Worm (Caenorhabditis elegans): ENCODE results near the gene W07G1.7.

Gene W07G1.7

ce11 chrII:13966242-13966641, at the start of gene W07G1.7:
Gene W07G1.7, minus strand, starts transcription at chrII:13966342.
- TF ChIP-seq unc-86 (tag; optimal IDR thresholded peaks at IDR 0.05): no peak
- no peak for TF ChIP-seq ceh-14 (tag; optimal IDR thresholded peaks at IDR 0.05)
- TF ChIP-seq hlh-13 (GFP tag; optimal IDR thresholded peaks at IDR 0.05): no peak
- no peak for TF ChIP-seq K09A11.1 (tag; optimal IDR thresholded peaks at IDR 0.05; ENCODE audit: insufficient read depth)
- TF ChIP-seq pros-1 (tag; optimal IDR thresholded peaks at IDR 0.05): no peak
- no peak for TF ChIP-seq ceh-2 (tag; optimal IDR thresholded peaks at IDR 0.05)
- no peak for TF ChIP-seq pha-4 (tag; optimal IDR thresholded peaks at IDR 0.05)
- no peak for TF ChIP-seq ztf-16 (tag; optimal IDR thresholded peaks at IDR 0.05)
- TF ChIP-seq hlh-8 (tag; optimal IDR thresholded peaks at IDR 0.05): no peak
- no peak for TF ChIP-seq hlh-6 (tag; optimal IDR thresholded peaks at IDR 0.05)
- no peak for TF ChIP-seq gmeb-2 (tag; optimal IDR thresholded peaks at IDR 0.05)
- no peak for TF ChIP-seq elt-4 (tag; optimal IDR thresholded peaks at IDR 0.05)
- no peak for TF ChIP-seq che-1 (tag; optimal IDR thresholded peaks at IDR 0.05)
- TF ChIP-seq fax-1 (tag; optimal IDR thresholded peaks at IDR 0.05): no peak
- TF ChIP-seq ceh-48 (tag; optimal IDR thresholded peaks at IDR 0.05): no peak
- TF ChIP-seq dmd-4 (tag; optimal IDR thresholded peaks at IDR 0.05; ENCODE audit: borderline replicate concordance): no peak

- TF ChIP-seq hlh-13 (GFP tag; optimal IDR thresholded peaks at IDR 0.05) (no peak), ceh-14 (tag; optimal IDR thresholded peaks at IDR 0.05) (no peak), tbx-2 (tag; optimal IDR thresholded peaks at IDR 0.05) (no peak), ceh-45 (GFP tag; IDR thresholded peaks at IDR 0.05) (no peak), che-1 (tag; optimal IDR thresholded peaks at IDR 0.05) (no peak), ceh-2 (tag; optimal IDR thresholded peaks at IDR 0.05) (no peak), ceh-22 (tag; optimal IDR thresholded peaks at IDR 0.05) (no peak), F13H6.1 (tag; optimal IDR thresholded peaks at IDR 0.05) (no peak), tbx-7 (tag; optimal IDR thresholded peaks at IDR 0.05) (no peak), hlh-15 (tag; optimal IDR thresholded peaks at IDR 0.05) (no peak), zip-5 (tag; optimal IDR thresholded peaks at IDR 0.05) (no peak), ttx-3 (tag; optimal IDR thresholded peaks at IDR 0.05) (no peak), fkh-10 (GFP tag; optimal IDR thresholded peaks at IDR 0.05) (no peak), nhr-232 (tag; optimal IDR thresholded peaks at IDR 0.05) (no peak), ceh-34 (tag; optimal IDR thresholded peaks at IDR 0.05) (no peak), pax-1 (tag; optimal IDR thresholded peaks at IDR 0.05) (no peak), unc-86 (tag; optimal IDR thresholded peaks at IDR 0.05) (no peak), Y22D7AL.16 (tag; optimal IDR thresholded peaks at IDR 0.05) (no peak), dmd-4 (tag; optimal IDR thresholded peaks at IDR 0.05; ENCODE audit: borderline replicate concordance) (no peak)
Measured at ce11 chrII:14014637-14015036, 48.5 kb upstream of the W07G1.7 start.

- TF ChIP-seq elt-4 (tag; optimal IDR thresholded peaks at IDR 0.05) (no peak), ceh-24 (tag; optimal IDR thresholded peaks at IDR 0.05) (no peak), ceh-6 (GFP tag; optimal IDR thresholded peaks at IDR 0.05) (no peak), C38D4.7 (GFP tag; optimal IDR thresholded peaks at IDR 0.05) (no peak), ceh-31 (tag; optimal IDR thresholded peaks at IDR 0.05) (no peak), gmeb-2 (tag; optimal IDR thresholded peaks at IDR 0.05) (no peak), dmd-4 (tag; optimal IDR thresholded peaks at IDR 0.05; ENCODE audit: borderline replicate concordance) (no peak), mec-3 (tag; optimal IDR thresholded peaks at IDR 0.05; ENCODE audit: borderline replicate concordance) (no peak), C08G9.2 (tag; optimal IDR thresholded peaks at IDR 0.05) (no peak), dve-1 (tag; optimal IDR thresholded peaks at IDR 0.05) (no peak), lin-11 (tag; optimal IDR thresholded peaks at IDR 0.05) (no peak), ahr-1 (tag; optimal IDR thresholded peaks at IDR 0.05) (no peak), zip-5 (tag; optimal IDR thresholded peaks at IDR 0.05) (no peak)
Measured at ce11 chrII:14010656-14011376, 44.7 kb upstream of the W07G1.7 start, which contains the start of gene F01D5.8. Gene F01D5.8, plus strand, starts transcription at chrII:14010706.

All from whole organism, late embryonic.